Worm (Caenorhabditis elegans): ENCODE data around the gene clec-207.

Gene clec-207

DNA sequence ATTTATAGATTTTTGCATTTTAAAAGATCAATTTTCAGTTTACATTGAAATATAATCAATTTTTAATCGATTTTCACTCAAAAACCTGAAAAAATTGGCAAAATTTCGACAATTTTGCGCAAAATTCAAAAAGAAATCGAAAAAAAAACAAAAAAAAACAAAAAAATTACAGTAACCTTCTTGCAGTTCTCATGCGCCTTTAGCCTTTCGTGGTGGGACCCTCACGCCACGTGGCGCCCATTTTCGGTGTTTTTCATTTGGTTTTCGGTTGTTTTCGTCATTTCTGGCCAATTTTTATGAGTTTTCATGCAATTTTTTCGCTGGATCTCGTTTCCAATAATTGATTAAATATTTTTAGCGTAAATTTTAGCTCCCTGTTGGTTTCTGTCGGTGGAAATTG is 28.5 kb upstream of the clec-207 start:
- no peak for TF ChIP-seq nhr-77 (tag; optimal IDR thresholded peaks at IDR 0.05)
- TF ChIP-seq zag-1 (tag; optimal IDR thresholded peaks at IDR 0.05): no peak
- no peak for TF ChIP-seq ZK546.5 (tag; optimal IDR thresholded peaks at IDR 0.05)
- no peak for TF ChIP-seq fos-1 (tag; optimal IDR thresholded peaks at IDR 0.05)
- no peak for TF ChIP-seq R02D3.7 (tag; optimal IDR thresholded peaks at IDR 0.05)
- no peak for TF ChIP-seq nfya-1 (tag; optimal IDR thresholded peaks at IDR 0.05; ENCODE audit: insufficient read depth)
- no peak for TF ChIP-seq fkh-2 (tag; optimal IDR thresholded peaks at IDR 0.05)
- TF ChIP-seq nhr-67 (tag; optimal IDR thresholded peaks at IDR 0.05): no peak
- no peak for TF ChIP-seq snpc-4 (tag; optimal IDR thresholded peaks at IDR 0.05)
- TF ChIP-seq mml-1 (tag; optimal IDR thresholded peaks at IDR 0.05): no peak
- no peak for TF ChIP-seq nhr-76 (tag; optimal IDR thresholded peaks at IDR 0.05)
- TF ChIP-seq nhr-43 (tag; optimal IDR thresholded peaks at IDR 0.05; ENCODE audit: poor library complexity, severe bottlenecking): no peak
- no peak for TF ChIP-seq tbx-2 (tag; optimal IDR thresholded peaks at IDR 0.05)
- no peak for TF ChIP-seq nhr-12 (tag; optimal IDR thresholded peaks at IDR 0.05)
- TF ChIP-seq hmg-11 (tag; optimal IDR thresholded peaks at IDR 0.05): no peak
- no peak for TF ChIP-seq ztf-4 (tag; optimal IDR thresholded peaks at IDR 0.05)
- TF ChIP-seq sea-2 (GFP tag; optimal IDR thresholded peaks at IDR 0.05): no peak
- no peak for TF ChIP-seq nhr-23 (tag; optimal IDR thresholded peaks at IDR 0.05)

- no peak for TF ChIP-seq unc-62 (GFP tag; optimal IDR thresholded peaks at IDR 0.05)
- no peak for TF ChIP-seq ama-1 (optimal IDR thresholded peaks at IDR 0.05)
- TF ChIP-seq egl-27 (tag; optimal IDR thresholded peaks at IDR 0.05): no peak
- TF ChIP-seq tbx-2 (tag; optimal IDR thresholded peaks at IDR 0.05): no peak
- no peak for TF ChIP-seq pqm-1 (tag; optimal IDR thresholded peaks at IDR 0.05)
- TF ChIP-seq ceh-28 (tag; optimal IDR thresholded peaks at IDR 0.05): peak; percentile 10
- TF ChIP-seq ztf-4 (tag; optimal IDR thresholded peaks at IDR 0.05): no peak
- no peak for TF ChIP-seq nhr-43 (tag; optimal IDR thresholded peaks at IDR 0.05; ENCODE audit: poor library complexity, severe bottlenecking)
- peak; percentile 56 for TF ChIP-seq lin-39 (tag; optimal IDR thresholded peaks at IDR 0.05)
- no peak for TF ChIP-seq jun-1 (tag; optimal IDR thresholded peaks at IDR 0.05)
- TF ChIP-seq fos-1 (tag; optimal IDR thresholded peaks at IDR 0.05): no peak
- TF ChIP-seq snpc-4 (tag; optimal IDR thresholded peaks at IDR 0.05): peak; percentile 24
- TF ChIP-seq ztf-11 (tag; optimal IDR thresholded peaks at IDR 0.05): no peak
- peak; percentile 11 for TF ChIP-seq pha-4 (tag; optimal IDR thresholded peaks at IDR 0.05)
- TF ChIP-seq nhr-23 (tag; optimal IDR thresholded peaks at IDR 0.05): peak; percentile 12
- TF ChIP-seq nfya-1 (tag; optimal IDR thresholded peaks at IDR 0.05; ENCODE audit: insufficient read depth): peak; percentile 55
- peak; percentile 25 for TF ChIP-seq hmg-11 (tag; optimal IDR thresholded peaks at IDR 0.05)
- no peak for TF ChIP-seq nhr-76 (tag; optimal IDR thresholded peaks at IDR 0.05)
- TF ChIP-seq unc-39 (tag; optimal IDR thresholded peaks at IDR 0.05): no peak
- TF ChIP-seq nhr-25 (tag; optimal IDR thresholded peaks at IDR 0.05): peak; percentile 94
- peak; percentile 3 for TF ChIP-seq lin-15B (tag; optimal IDR thresholded peaks at IDR 0.05)
- TF ChIP-seq egl-5 (tag; optimal IDR thresholded peaks at IDR 0.05): peak; percentile 20
Measured at ce11 chrV:2067985-2068499, 27.8 kb upstream of the clec-207 start, which contains the start of gene lbp-9. Gene lbp-9, plus strand, starts transcription at chrV:2068449.

- no peak for TF ChIP-seq unc-62 (GFP tag; optimal IDR thresholded peaks at IDR 0.05)
- TF ChIP-seq lsy-12 (tag; optimal IDR thresholded peaks at IDR 0.05): no peak
- no peak for TF ChIP-seq pqm-1 (tag; optimal IDR thresholded peaks at IDR 0.05)
- no peak for TF ChIP-seq nfya-1 (tag; optimal IDR thresholded peaks at IDR 0.05; ENCODE audit: insufficient read depth)
- TF ChIP-seq nhr-67 (tag; optimal IDR thresholded peaks at IDR 0.05): no peak
- peak; percentile 21 for TF ChIP-seq ama-1 (optimal IDR thresholded peaks at IDR 0.05)
Measured at ce11 chrV:2068728-2069443, 27.0 kb upstream of the clec-207 start.

DNA sequence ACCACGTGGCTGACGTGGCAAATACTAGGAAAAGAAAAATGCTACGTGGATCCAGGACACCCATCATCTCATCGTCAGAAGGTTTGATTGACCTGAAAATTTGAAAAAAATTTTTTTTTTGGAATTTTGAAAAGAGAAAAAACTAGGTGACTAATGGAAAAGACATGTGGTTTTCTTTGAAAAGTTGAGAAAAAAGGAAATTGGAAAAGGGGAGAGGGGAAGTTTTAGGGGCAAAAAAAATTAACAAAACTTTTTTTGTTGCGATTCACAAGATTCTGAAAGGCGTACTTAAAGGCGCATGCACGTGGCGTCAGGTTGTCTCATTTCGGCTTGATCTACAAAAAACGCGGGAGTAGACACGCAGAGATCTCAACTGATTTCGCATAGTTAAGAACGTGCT is 23.1 kb upstream of the clec-207 start, which contains the start of gene Y40B10A.9:
Gene Y40B10A.9, minus strand, starts transcription at position 101 of the 400 bp plus-strand sequence.
- TF ChIP-seq nhr-76 (tag; optimal IDR thresholded peaks at IDR 0.05) (no peak), unc-39 (tag; optimal IDR thresholded peaks at IDR 0.05) (no peak), elt-2 (tag; optimal IDR thresholded peaks at IDR 0.05) (no peak), egl-27 (tag; optimal IDR thresholded peaks at IDR 0.05) (no peak), nfya-1 (tag; optimal IDR thresholded peaks at IDR 0.05; ENCODE audit: insufficient read depth) (no peak), ceh-9 (tag; optimal IDR thresholded peaks at IDR 0.05) (no peak), ama-1 (optimal IDR thresholded peaks at IDR 0.05) (no peak), mml-1 (tag; optimal IDR thresholded peaks at IDR 0.05) (no peak), aly-2 (tag; optimal IDR thresholded peaks at IDR 0.05) (no peak), hmg-11 (tag; optimal IDR thresholded peaks at IDR 0.05) (no peak), mdl-1 (tag; optimal IDR thresholded peaks at IDR 0.05) (no peak), zag-1 (tag; optimal IDR thresholded peaks at IDR 0.05) (no peak), elt-3 (tag; optimal IDR thresholded peaks at IDR 0.05) (no peak), nhr-23 (tag; optimal IDR thresholded peaks at IDR 0.05) (no peak), nhr-43 (tag; optimal IDR thresholded peaks at IDR 0.05; ENCODE audit: poor library complexity, severe bottlenecking) (no peak)
